Worm (Caenorhabditis elegans): ENCODE measurements around the gene srbc-21.

DNA sequence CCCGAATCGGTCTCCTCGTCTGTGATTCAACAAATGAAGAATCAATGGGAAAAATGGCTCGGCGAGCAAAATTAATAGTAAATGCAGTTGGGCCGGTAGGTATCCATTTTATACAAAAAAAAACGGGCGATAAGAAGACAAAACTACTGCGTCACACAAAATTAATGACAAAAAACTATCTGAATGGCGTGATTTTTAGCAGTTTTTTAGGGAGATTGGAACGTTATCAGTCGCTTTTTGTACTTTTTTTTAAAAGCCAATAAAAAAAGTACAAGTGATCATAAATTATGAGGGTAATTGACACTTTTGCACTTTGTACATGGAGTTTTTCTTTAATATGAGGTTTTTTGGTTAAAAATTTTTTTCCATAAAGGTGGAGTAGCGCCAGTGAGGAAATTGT, 32.2 kb upstream of the srbc-21 start:
- no peak for TF ChIP-seq ama-1 (optimal IDR thresholded peaks at IDR 0.05)
- no peak for TF ChIP-seq ceh-36 (tag; optimal IDR thresholded peaks at IDR 0.05)
- no peak for TF ChIP-seq pes-1 (GFP tag; IDR thresholded peaks at IDR 0.05)
- no peak for TF ChIP-seq sea-1 (GFP tag; conservative IDR thresholded peaks at IDR 0.05)
- no peak for TF ChIP-seq aly-1 (tag; optimal IDR thresholded peaks at IDR 0.05)
- no peak for TF ChIP-seq hmg-4 (GFP tag; optimal IDR thresholded peaks at IDR 0.05)
- TF ChIP-seq B0310.2 (tag; optimal IDR thresholded peaks at IDR 0.05) = no peak
- TF ChIP-seq hnd-1 (tag; optimal IDR thresholded peaks at IDR 0.05) = no peak
- TF ChIP-seq flt-1 (GFP tag; IDR thresholded peaks at IDR 0.05) = no peak
- TF ChIP-seq hmbx-1 (tag; optimal IDR thresholded peaks at IDR 0.05) = no peak
- TF ChIP-seq tbx-11 (GFP tag; IDR thresholded peaks at IDR 0.05) = no peak
- no peak for TF ChIP-seq ets-7 (tag; optimal IDR thresholded peaks at IDR 0.05)
- TF ChIP-seq scrt-1 (GFP tag; IDR thresholded peaks at IDR 0.05) = no peak
- no peak for TF ChIP-seq tra-4 (tag; optimal IDR thresholded peaks at IDR 0.05)

Data from whole organism, early embryonic.